Fruit fly (Drosophila melanogaster) whole organism, embryonic: ENCODE measurements around the gene CG5376.
A peak's percentile ranks its signal among the peaks of the same experiment; 100 is the strongest.

Experiments used
- Atf3 ChIP-seq: fragments of 200-800 bp; sonication (Bioruptor generic); optimal IDR thresholded peaks from 3 replicates; lab custom pipeline; 2016; ENCODE audit warnings: missing biosample characterization, missing genetic modification characterization
- CG1024 ChIP-seq: fragments of 200-800 bp; sonication (Bioruptor generic); IDR thresholded peaks from 2 replicates; pipeline ENCODE4 v1.3.6; 2022; ENCODE audit warnings: missing biosample characterization, missing genetic modification characterization
- CG10462 ChIP-seq: fragments of 200-800 bp; sonication (Bioruptor generic); optimal IDR thresholded peaks from 2 replicates; lab custom pipeline; 2016; ENCODE audit warnings: missing biosample characterization, missing genetic modification characterization
- CG12744 ChIP-seq: fragments of 200-800 bp; sonication (Bioruptor generic); optimal IDR thresholded peaks from 2 replicates; lab custom pipeline; 2016; ENCODE audit warnings: missing biosample characterization, missing genetic modification characterization
- CG13424 ChIP-seq: fragments of 200-800 bp; sonication (Bioruptor generic); optimal IDR thresholded peaks from 2 replicates; lab custom pipeline; 2019; ENCODE audit warnings: missing biosample characterization, mild to moderate bottlenecking, missing genetic modification characterization, moderate library complexity
- CG14050 ChIP-seq: fragments of 200-800 bp; sonication (Bioruptor generic); IDR thresholded peaks from 3 replicates; pipeline ENCODE4 v1.3.6; 2022; ENCODE audit warnings: missing biosample characterization, missing genetic modification characterization
- CG14667 ChIP-seq: fragments of 200-800 bp; sonication (Bioruptor generic); IDR thresholded peaks from 2 replicates; pipeline ENCODE4 v1.3.6; 2022; ENCODE audit warnings: missing biosample characterization, missing genetic modification characterization
- CG15011 ChIP-seq: fragments of 200-800 bp; sonication (Bioruptor generic); optimal IDR thresholded peaks from 3 replicates; lab custom pipeline; 2018; ENCODE audit warnings: missing biosample characterization, mild to moderate bottlenecking, missing genetic modification characterization
- CG15269 ChIP-seq: fragments of 200-800 bp; sonication (Bioruptor generic); optimal IDR thresholded peaks from 2 replicates; lab custom pipeline; 2018; ENCODE audit warnings: missing biosample characterization, mild to moderate bottlenecking, missing genetic modification characterization, moderate library complexity
- CG17568 ChIP-seq: fragments of 200-800 bp; sonication (Bioruptor generic); optimal IDR thresholded peaks from 2 replicates; lab custom pipeline; 2018; ENCODE audit warnings: missing biosample characterization, mild to moderate bottlenecking, missing genetic modification characterization, moderate library complexity
- CG2129 ChIP-seq: fragments of 200-800 bp; sonication (Bioruptor generic); IDR thresholded peaks from 2 replicates; pipeline ENCODE4 v1.3.6; 2022; ENCODE audit warnings: missing biosample characterization, missing genetic modification characterization; ENCODE audit not compliant: partially characterized antibody
- CG3281 ChIP-seq: fragments of 200-800 bp; sonication (Bioruptor generic); optimal IDR thresholded peaks from 3 replicates; lab custom pipeline; 2017; ENCODE audit warnings: missing biosample characterization, mild to moderate bottlenecking, missing genetic modification characterization
- CG3407 ChIP-seq: fragments of 200-800 bp; sonication (Bioruptor generic); optimal IDR thresholded peaks from 2 replicates; lab custom pipeline; 2018; ENCODE audit warnings: missing biosample characterization, mild to moderate bottlenecking, missing genetic modification characterization
- CG4730 ChIP-seq: fragments of 200-800 bp; sonication (Bioruptor generic); IDR thresholded peaks from 2 replicates; pipeline ENCODE4 v1.3.6; 2022; ENCODE audit warnings: missing biosample characterization, missing genetic modification characterization
- CG6683 ChIP-seq: fragments of 200-800 bp; sonication (Bioruptor generic); optimal IDR thresholded peaks from 2 replicates; lab custom pipeline; 2017; ENCODE audit warnings: missing biosample characterization, mild to moderate bottlenecking, missing genetic modification characterization, missing genetic modification reagents
- CG7786 ChIP-seq: fragments of 200-800 bp; sonication (Bioruptor generic); optimal IDR thresholded peaks from 2 replicates; lab custom pipeline; 2016; ENCODE audit warnings: missing biosample characterization, missing genetic modification characterization
- CG7839 ChIP-seq: fragments of 200-800 bp; sonication (Bioruptor generic); optimal IDR thresholded peaks from 3 replicates; lab custom pipeline; 2018; ENCODE audit warnings: missing biosample characterization, mild to moderate bottlenecking, missing genetic modification characterization, moderate library complexity
- CG8765 ChIP-seq: fragments of 200-800 bp; sonication (Bioruptor generic); IDR thresholded peaks from 2 replicates; pipeline ENCODE4 v1.3.6; 2022; ENCODE audit warnings: missing biosample characterization, missing genetic modification characterization
- CkIIα-i1 ChIP-seq: fragments of 200-800 bp; sonication (Bioruptor generic); IDR thresholded peaks from 2 replicates; pipeline ENCODE4 v1.3.6; 2022; ENCODE audit warnings: missing biosample characterization, missing genetic modification characterization
- Deaf1 ChIP-seq: fragments of 200-800 bp; optimal IDR thresholded peaks from 3 replicates; lab custom pipeline; 2019; ENCODE audit warnings: missing biosample characterization, mild to moderate bottlenecking, missing genetic modification characterization, moderate library complexity
- HHEX ChIP-seq: fragments of 200-800 bp; sonication (Bioruptor generic); optimal IDR thresholded peaks from 3 replicates; lab custom pipeline; 2017; ENCODE audit warnings: missing biosample characterization, mild to moderate bottlenecking, missing genetic modification characterization, missing genetic modification reagents
- HmgD ChIP-seq: fragments of 200-800 bp; sonication (Bioruptor generic); optimal IDR thresholded peaks from 3 replicates; lab custom pipeline; 2016; ENCODE audit warnings: missing biosample characterization, missing genetic modification characterization
- HmgZ ChIP-seq: fragments of 200-800 bp; sonication (Bioruptor generic); optimal IDR thresholded peaks from 2 replicates; lab custom pipeline; 2018; ENCODE audit warnings: missing biosample characterization, mild to moderate bottlenecking, missing genetic modification characterization
- NFAT ChIP-seq: fragments of 200-800 bp; sonication (Bioruptor generic); IDR thresholded peaks from 2 replicates; pipeline ENCODE4 v1.3.6; 2022; ENCODE audit warnings: missing biosample characterization, missing genetic modification characterization
- PHDP ChIP-seq: fragments of 200-800 bp; sonication (Bioruptor generic); optimal IDR thresholded peaks from 3 replicates; lab custom pipeline; 2018; ENCODE audit warnings: missing biosample characterization, mild to moderate bottlenecking, missing genetic modification characterization, moderate library complexity
- Scr ChIP-seq: fragments of 200-800 bp; sonication (Bioruptor generic); IDR thresholded peaks from 2 replicates; pipeline ENCODE4 v1.3.6; 2022; ENCODE audit warnings: missing biosample characterization, missing genetic modification characterization; ENCODE audit not compliant: partially characterized antibody
- Ssrp ChIP-seq: fragments of 200-800 bp; sonication (Bioruptor generic); optimal IDR thresholded peaks from 2 replicates; lab custom pipeline; 2018; ENCODE audit warnings: missing biosample characterization, mild to moderate bottlenecking, missing genetic modification characterization, moderate library complexity
- Tbp ChIP-seq: fragments of >200 bp; optimal IDR thresholded peaks from 2 replicates; lab custom pipeline; 2018; ENCODE audit warnings: missing biosample characterization, missing genetic modification characterization
- bbx ChIP-seq: fragments of 200-800 bp; sonication (Bioruptor generic); IDR thresholded peaks from 2 replicates; pipeline ENCODE4 v1.3.6; 2022; ENCODE audit warnings: missing biosample characterization, missing genetic modification characterization; ENCODE audit not compliant: partially characterized antibody
- cas ChIP-seq: fragments of 200-800 bp; sonication (Bioruptor generic); IDR thresholded peaks from 2 replicates; pipeline ENCODE4 v1.3.6; 2022; ENCODE audit warnings: missing biosample characterization, missing genetic modification characterization
- cato ChIP-seq: fragments of 200-800 bp; sonication (Bioruptor generic); optimal IDR thresholded peaks from 2 replicates; lab custom pipeline; 2016; ENCODE audit warnings: missing biosample characterization, missing genetic modification characterization, borderline replicate concordance
- croc ChIP-seq: fragments of 200-800 bp; sonication (Bioruptor generic); conservative IDR thresholded peaks from 3 replicates; pipeline ENCODE4 v1.3.6; 2022; ENCODE audit warnings: missing biosample characterization, missing genetic modification characterization
- dan ChIP-seq: fragments of 200-800 bp; sonication (Bioruptor generic); IDR thresholded peaks from 2 replicates; pipeline ENCODE4 v1.3.6; 2022; ENCODE audit warnings: missing biosample characterization, missing genetic modification characterization
- dysf ChIP-seq: fragments of 200-800 bp; sonication (Bioruptor generic); IDR thresholded peaks from 3 replicates; pipeline ENCODE4 v1.3.6; 2022; ENCODE audit warnings: missing biosample characterization, missing genetic modification characterization
- fd102C ChIP-seq: fragments of 200-800 bp; sonication (Bioruptor generic); optimal IDR thresholded peaks from 2 replicates; lab custom pipeline; 2018; ENCODE audit warnings: missing biosample characterization, mild to moderate bottlenecking, missing genetic modification characterization, moderate library complexity
- lilli ChIP-seq: fragments of 200-800 bp; sonication (Bioruptor generic); optimal IDR thresholded peaks from 3 replicates; lab custom pipeline; 2016; ENCODE audit warnings: missing biosample characterization, missing genetic modification characterization
- lola ChIP-seq, 3 experiments: fragments of >200 bp in 2 of 3; fragments of 200-800 bp in 1 of 3; sonication (Bioruptor generic) in 1 of 3; optimal IDR thresholded peaks; 2 replicates each; lab custom pipeline; 2017 to 2019; ENCODE audit warnings: missing biosample characterization in 3 of 3, missing genetic modification characterization in 3 of 3, mild to moderate bottlenecking in 1 of 3, moderate library complexity in 1 of 3
- mirr ChIP-seq: fragments of 200-800 bp; sonication (Bioruptor generic); optimal IDR thresholded peaks from 3 replicates; lab custom pipeline; 2018; ENCODE audit warnings: missing biosample characterization, mild to moderate bottlenecking, missing genetic modification characterization
- odd ChIP-seq: fragments of 200-800 bp; sonication (Bioruptor generic); optimal IDR thresholded peaks from 2 replicates; lab custom pipeline; 2017; ENCODE audit warnings: missing biosample characterization, mild to moderate bottlenecking, missing genetic modification characterization
- onecut ChIP-seq: fragments of 200-800 bp; sonication (Bioruptor generic); IDR thresholded peaks from 2 replicates; pipeline ENCODE4 v1.3.6; 2022; ENCODE audit warnings: missing biosample characterization, missing genetic modification characterization
- pfk ChIP-seq: fragments of 200-800 bp; sonication (Bioruptor generic); optimal IDR thresholded peaks from 2 replicates; lab custom pipeline; 2018; ENCODE audit warnings: missing biosample characterization, mild to moderate bottlenecking, missing genetic modification characterization, moderate library complexity
- pum ChIP-seq: fragments of 200-800 bp; sonication (Bioruptor generic); optimal IDR thresholded peaks from 2 replicates; lab custom pipeline; 2016; ENCODE audit warnings: missing biosample characterization, missing genetic modification characterization
- repo ChIP-seq: fragments of 200-800 bp; sonication (Bioruptor generic); optimal IDR thresholded peaks from 2 replicates; lab custom pipeline; 2016; ENCODE audit warnings: missing biosample characterization, missing genetic modification characterization
- slbo ChIP-seq: fragments of 200-800 bp; sonication (Bioruptor generic); IDR thresholded peaks from 2 replicates; pipeline ENCODE4 v1.3.6; 2022; ENCODE audit warnings: missing biosample characterization, missing genetic modification characterization
- so ChIP-seq: fragments of 200-800 bp; sonication (Bioruptor generic); IDR thresholded peaks from 3 replicates; pipeline ENCODE4 v1.3.6; 2022; ENCODE audit warnings: missing biosample characterization, missing genetic modification characterization
- tgo ChIP-seq: fragments of 200-800 bp; sonication (Bioruptor generic); IDR thresholded peaks from 3 replicates; pipeline ENCODE4 v1.3.6; 2022; ENCODE audit warnings: missing biosample characterization, missing genetic modification characterization
- tx ChIP-seq: fragments of 200-800 bp; sonication (Bioruptor generic); optimal IDR thresholded peaks from 2 replicates; lab custom pipeline; 2016; ENCODE audit warnings: missing biosample characterization, missing genetic modification characterization
- usp ChIP-seq: fragments of >200 bp; optimal IDR thresholded peaks from 2 replicates; lab custom pipeline; 2017; ENCODE audit warnings: missing biosample characterization, missing genetic modification characterization
- vnd ChIP-seq: fragments of 200-800 bp; sonication (Bioruptor generic); IDR thresholded peaks from 3 replicates; pipeline ENCODE4 v1.3.6; 2022; ENCODE audit warnings: missing biosample characterization, missing genetic modification characterization; ENCODE audit not compliant: partially characterized antibody
- wor ChIP-seq: fragments of 200-800 bp; sonication (Bioruptor generic); IDR thresholded peaks from 2 replicates; pipeline ENCODE4 v1.3.6; 2022; ENCODE audit warnings: missing biosample characterization, missing genetic modification characterization
- zfh1 ChIP-seq: fragments of 200-800 bp; sonication (Bioruptor generic); IDR thresholded peaks from 3 replicates; pipeline ENCODE4 v1.3.6; 2022; ENCODE audit warnings: missing biosample characterization, missing genetic modification characterization

The CG5376 gene

dm6 chr3R:22530305-22530704 is 41.5 kb upstream of the CG5376 start, which contains the start of gene CG33099 (continued):
- TF ChIP-seq onecut (GFP tag; lab: Robert Waterston, UW): no peak
- TF ChIP-seq CG10462: no peak
- TF ChIP-seq cato: no peak
- no peak for TF ChIP-seq croc (GFP tag; lab: Robert Waterston, UW)
- no peak for TF ChIP-seq CG8765 (GFP tag; lab: Robert Waterston, UW)
- TF ChIP-seq CG3281: peak; percentile 57
- peak; percentile 25 for TF ChIP-seq pfk
- peak; percentile 16; the same call in 1 of the 3 replicates for TF ChIP-seq so (GFP tag; lab: Robert Waterston, UW)
- no peak for TF ChIP-seq repo (GFP tag; lab: Kevin White, UChicago)
- TF ChIP-seq CG14667 (GFP tag; lab: Robert Waterston, UW): no peak
- TF ChIP-seq HHEX (GFP tag; lab: Kevin White, UChicago): peak; percentile 29
- TF ChIP-seq tgo (GFP tag; lab: Robert Waterston, UW): no peak
- TF ChIP-seq Atf3: no peak
- peak; percentile 38 for TF ChIP-seq CG13424 (tag; lab: Kevin White, UChicago)
- TF ChIP-seq bbx (GFP tag; lab: Robert Waterston, UW): no peak
- no peak for TF ChIP-seq CG4730
- no peak for TF ChIP-seq HmgD (GFP tag; lab: Kevin White, UChicago)
- TF ChIP-seq usp: no peak
- peak; percentile 9 for TF ChIP-seq CG15269 (tag; lab: Kevin White, UChicago)
- no peak for TF ChIP-seq CG2129 (GFP tag; lab: Robert Waterston, UW)
- peak; percentile 48 for TF ChIP-seq odd (GFP tag; lab: Kevin White, UChicago)
- peak; percentile 67 for TF ChIP-seq fd102C (GFP tag; lab: Kevin White, UChicago)
- peak; percentile 30 for TF ChIP-seq CG7839 (tag; lab: Kevin White, UChicago)
- TF ChIP-seq CG1024 (GFP tag; lab: Robert Waterston, UW): peak; percentile 27; the same call in 1 of the 2 replicates
- no peak for TF ChIP-seq cas
- TF ChIP-seq CG17568: peak; percentile 68
- no peak for TF ChIP-seq tx (GFP tag; lab: Kevin White, UChicago)
- peak; percentile 39 for TF ChIP-seq Deaf1 (tag; lab: Kevin White, UChicago)
- peak; percentile 62 for TF ChIP-seq PHDP (tag; lab: Kevin White, UChicago)
- TF ChIP-seq lilli: no peak
- no peak for TF ChIP-seq Scr
- peak; percentile 2 for TF ChIP-seq CG6683 (GFP tag; lab: Kevin White, UChicago)
- peak; percentile 79 for TF ChIP-seq mirr (GFP tag; lab: Kevin White, UChicago)
- peak; percentile 66 for TF ChIP-seq HmgZ (tag; lab: Kevin White, UChicago)
- 0 out of 2 replicates have a peak, but pooled peaks have one; percentile 16 for TF ChIP-seq slbo (GFP tag; lab: Robert Waterston, UW)
- peak in 1 of 3 experiments; percentile 7 for TF ChIP-seq lola (GFP tag; optimal IDR thresholded peaks at IDR 0.05; lab: Kevin White, UChicago)
- TF ChIP-seq CG3407: peak; percentile 45
- no peak for TF ChIP-seq dan
- no peak for TF ChIP-seq CkIIα-i1 (GFP tag; lab: Robert Waterston, UW)
- TF ChIP-seq zfh1 (GFP tag; lab: Robert Waterston, UW): 0 out of 3 replicates have a peak, but pooled peaks have one; percentile 34
- TF ChIP-seq CG12744 (GFP tag; lab: Kevin White, UChicago): peak; percentile 26
- peak; percentile 45 for TF ChIP-seq CG15011 (GFP tag; lab: Kevin White, UChicago)
- no peak for TF ChIP-seq CG14050
- no peak; the same call in 2 of the 3 replicates for TF ChIP-seq dysf
- TF ChIP-seq NFAT (GFP tag; lab: Robert Waterston, UW): peak; percentile 45; the same call in 1 of the 2 replicates
- TF ChIP-seq Tbp: no peak
- no peak for TF ChIP-seq vnd (GFP tag; lab: Robert Waterston, UW)
- TF ChIP-seq wor: no peak
- TF ChIP-seq CG7786 (GFP tag; lab: Kevin White, UChicago): no peak
- TF ChIP-seq pum (GFP tag; lab: Kevin White, UChicago): no peak
- no peak for TF ChIP-seq Ssrp (tag; lab: Kevin White, UChicago)
